Fruit fly (Drosophila melanogaster) whole organism, wandering third instar larva: ENCODE data around the gene CG31550.

Experiments used
- br ChIP-seq: fragments of 200-800 bp; sonication (Bioruptor generic); optimal IDR thresholded peaks from 2 replicates; lab custom pipeline; 2016; ENCODE audit warnings: missing biosample characterization, missing genetic modification characterization
- usp ChIP-seq: fragments of >200 bp; optimal IDR thresholded peaks from 2 replicates; lab custom pipeline; 2017; ENCODE audit warnings: missing biosample characterization, missing genetic modification characterization
- woc ChIP-seq: sonication (Bioruptor generic); optimal IDR thresholded peaks from 2 replicates; lab custom pipeline; 2016; ENCODE audit warnings: missing biosample characterization, mild to moderate bottlenecking, missing genetic modification characterization

DNA sequence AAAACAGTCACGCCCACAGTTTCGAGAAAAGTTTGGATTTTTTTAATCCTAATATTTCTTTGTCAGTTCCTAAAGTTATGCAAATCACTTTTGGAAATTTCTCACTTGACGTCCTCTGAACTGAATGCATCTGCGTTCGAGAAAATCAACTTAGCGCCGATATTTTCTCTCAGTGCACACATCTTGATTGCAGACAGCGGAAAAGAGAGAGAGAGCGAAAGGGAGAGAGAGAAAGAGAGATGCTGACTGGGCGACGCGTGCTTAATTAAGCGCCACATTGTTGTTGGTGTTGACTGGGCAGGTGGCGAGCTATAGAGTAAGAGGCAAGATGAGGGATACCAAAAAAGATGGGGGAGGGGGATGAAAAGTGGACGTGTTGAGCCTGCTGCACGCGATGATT is 33.3 kb downstream of the CG31550 start:
- TF ChIP-seq woc (peak; percentile 60), br (GFP tag; lab: Kevin White, UChicago) (peak; percentile 24), usp (no peak)
